Fruit fly (Drosophila melanogaster): ENCODE data around the gene CG14367.
A peak's percentile ranks its signal among the peaks of the same experiment; 100 is the strongest.

dm6 chr3R:13645874-13646370 is 47.9 kb upstream of the CG14367 start, which contains the start of gene sqd:
- TF ChIP-seq ss (GFP tag; optimal IDR thresholded peaks at IDR 0.05) = peak; percentile 28 to 67
- TF ChIP-seq pdm3 (GFP tag; optimal IDR thresholded peaks at IDR 0.05) = peak; percentile 64
- TF ChIP-seq Gug (GFP tag; IDR thresholded peaks at IDR 0.05) = no peak
- TF ChIP-seq Sox14 (GFP tag; optimal IDR thresholded peaks at IDR 0.05) = peak; percentile 56
